Worm (Caenorhabditis elegans) whole organism, midembryonic: ENCODE measurements around the gene chil-27.

ENCODE experiments used
- flt-1 ChIP-seq: fragments of 200-800 bp; sonication (Bioruptor generic); IDR thresholded peaks from 2 replicates; pipeline ENCODE4 v1.3.6; 2022; ENCODE audit warnings: missing genetic modification characterization, missing compliant biosample characterization
- med-1 ChIP-seq: sonication (generic microtip); optimal IDR thresholded peaks from 2 replicates; lab custom pipeline; 2017; ENCODE audit warnings: missing genetic modification characterization, mild to moderate bottlenecking, missing compliant biosample characterization, antibody characterized with exemption, missing genetic modification reagents; ENCODE audit not compliant: insufficient read depth
- ztf-29 ChIP-seq: fragments of 200-800 bp; sonication (Bioruptor generic); IDR thresholded peaks from 2 replicates; pipeline ENCODE4 v1.3.6; 2022; ENCODE audit warnings: missing genetic modification reagents, missing genetic modification characterization, missing compliant biosample characterization

DNA sequence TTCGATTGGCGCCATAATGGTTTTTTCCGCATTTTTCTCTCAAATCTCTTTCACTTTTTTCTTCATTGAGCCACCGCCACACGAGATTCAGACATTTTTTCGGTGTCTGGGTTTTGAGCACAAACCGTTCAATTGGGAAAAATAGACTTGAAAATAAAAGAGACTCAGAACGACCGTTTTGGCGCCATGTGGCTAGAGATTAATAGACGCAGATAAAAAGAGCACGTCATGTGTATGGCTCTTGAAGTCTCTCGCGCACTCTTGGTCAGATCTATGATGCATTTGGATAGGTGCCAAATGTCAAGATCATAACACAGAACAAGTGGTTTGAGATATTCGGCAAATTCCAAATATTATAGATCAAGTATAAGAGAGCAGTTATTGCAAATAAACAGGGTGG lies 3.8 kb downstream of the chil-27 start:
- TF ChIP-seq med-1 (no peak), ztf-29 (no peak), flt-1 (GFP tag; lab: Robert Waterston, UW) (no peak)
